Fruit fly (Drosophila melanogaster) whole organism, wandering third instar larva: Measurements from ENCODE around the gene Msp300.

Source experiments
- Abd-B ChIP-seq: fragments of >200 bp; optimal IDR thresholded peaks from 2 replicates; lab custom pipeline; 2017; ENCODE audit warnings: missing biosample characterization, missing genetic modification characterization
- CG32264 ChIP-seq: fragments of 200-800 bp; sonication (Bioruptor generic); optimal IDR thresholded peaks from 2 replicates; lab custom pipeline; 2016; ENCODE audit warnings: missing biosample characterization, missing genetic modification characterization
- CG9705 ChIP-seq: fragments of 200-800 bp; sonication (Bioruptor generic); optimal IDR thresholded peaks from 2 replicates; lab custom pipeline; 2018; ENCODE audit warnings: missing biosample characterization, mild to moderate bottlenecking, missing genetic modification characterization
- CrebA ChIP-seq: fragments of 200-800 bp; sonication (Bioruptor generic); optimal IDR thresholded peaks from 2 replicates; lab custom pipeline; 2016; ENCODE audit warnings: missing biosample characterization, mild to moderate bottlenecking, missing genetic modification characterization, borderline replicate concordance
- Dfd ChIP-seq: fragments of >200 bp; optimal IDR thresholded peaks from 2 replicates; lab custom pipeline; 2017; ENCODE audit warnings: missing biosample characterization, missing genetic modification characterization
- Dif ChIP-seq: fragments of 200-275, 200-300 bp; sonication (Bioruptor generic); optimal IDR thresholded peaks from 2 replicates; lab custom pipeline; 2018; ENCODE audit warnings: missing biosample characterization, missing genetic modification characterization; ENCODE audit not compliant: partially characterized antibody
- GATAd ChIP-seq: sonication (Bioruptor generic); optimal IDR thresholded peaks from 2 replicates; lab custom pipeline; 2016; ENCODE audit warnings: missing biosample characterization, missing genetic modification characterization
- Hnf4 ChIP-seq: fragments of 200-800 bp; sonication (Bioruptor generic); optimal IDR thresholded peaks from 2 replicates; lab custom pipeline; 2016; ENCODE audit warnings: missing biosample characterization, mild to moderate bottlenecking, missing genetic modification characterization
- Hr83 ChIP-seq: fragments of 200-300 bp; sonication (Bioruptor generic); optimal IDR thresholded peaks from 2 replicates; lab custom pipeline; 2016; ENCODE audit warnings: missing biosample characterization, mild to moderate bottlenecking, missing genetic modification characterization, moderate library complexity; ENCODE audit not compliant: poor library complexity, severe bottlenecking
- Jra ChIP-seq: sonication (Bioruptor generic); optimal IDR thresholded peaks from 2 replicates; lab custom pipeline; 2016; ENCODE audit warnings: missing biosample characterization, missing genetic modification characterization
- Mio ChIP-seq: sonication (Bioruptor generic); optimal IDR thresholded peaks from 2 replicates; lab custom pipeline; 2016; ENCODE audit warnings: missing biosample characterization, missing genetic modification characterization
- Myc ChIP-seq: fragments of >200 bp; optimal IDR thresholded peaks from 2 replicates; lab custom pipeline; 2017
- N ChIP-seq: fragments of >200 bp; optimal IDR thresholded peaks from 2 replicates; lab custom pipeline; 2018; ENCODE audit warnings: missing biosample characterization, missing external identifiers, missing genetic modification characterization
- OdsH ChIP-seq: fragments of 200-800 bp; sonication (Bioruptor generic); optimal IDR thresholded peaks from 2 replicates; lab custom pipeline; 2016; ENCODE audit warnings: missing biosample characterization, mild to moderate bottlenecking, missing genetic modification characterization
- Rel ChIP-seq, 2 experiments: fragments of 200-800 bp; sonication (Bioruptor generic) in 1 of 2; optimal IDR thresholded peaks; 2 replicates in 1 of 2; 3 replicates in 1 of 2; lab custom pipeline; 2016 to 2019; ENCODE audit warnings: mild to moderate bottlenecking in 2 of 2, missing biosample characterization in 2 of 2, missing genetic modification characterization in 2 of 2, moderate library complexity in 1 of 2
- Sp1 ChIP-seq: fragments of 200-800 bp; sonication (Bioruptor generic); optimal IDR thresholded peaks from 3 replicates; lab custom pipeline; 2019; ENCODE audit warnings: missing biosample characterization, mild to moderate bottlenecking, missing genetic modification characterization, moderate library complexity
- Vsx2 ChIP-seq: fragments of 200-300, 225-300 bp; sonication (Bioruptor generic); optimal IDR thresholded peaks from 2 replicates; lab custom pipeline; 2018; ENCODE audit warnings: missing biosample characterization, missing genetic modification characterization; ENCODE audit not compliant: partially characterized antibody
- br ChIP-seq: fragments of 200-800 bp; sonication (Bioruptor generic); optimal IDR thresholded peaks from 2 replicates; lab custom pipeline; 2016; ENCODE audit warnings: missing biosample characterization, missing genetic modification characterization
- brk ChIP-seq: fragments of 200-800 bp; sonication (Bioruptor generic); optimal IDR thresholded peaks from 2 replicates; lab custom pipeline; 2016; ENCODE audit warnings: missing biosample characterization, mild to moderate bottlenecking, missing genetic modification characterization
- dl ChIP-seq, 2 experiments: fragments of 175-275, 200-275 bp in 1 of 2; fragments of 200-275 bp in 1 of 2; sonication (Bioruptor generic); optimal IDR thresholded peaks; lab custom pipeline; 2018; ENCODE audit warnings: mild to moderate bottlenecking in 2 of 2, missing biosample characterization in 2 of 2, missing genetic modification characterization in 2 of 2, moderate library complexity in 2 of 2; ENCODE audit not compliant: partially characterized antibody in 2 of 2, insufficient read depth in 1 of 2
- dmrt93B ChIP-seq: fragments of 200-800 bp; sonication (Bioruptor generic); optimal IDR thresholded peaks from 2 replicates; lab custom pipeline; 2018; ENCODE audit warnings: missing biosample characterization, mild to moderate bottlenecking, missing genetic modification characterization
- ey ChIP-seq: fragments of 200-800 bp; sonication (Bioruptor generic); optimal IDR thresholded peaks from 2 replicates; lab custom pipeline; 2016; ENCODE audit warnings: missing biosample characterization, missing genetic modification characterization
- foxo ChIP-seq, 2 experiments: fragments of 200-800 bp; sonication (Bioruptor generic); optimal IDR thresholded peaks; 2 replicates in 1 of 2; 3 replicates in 1 of 2; lab custom pipeline; 2016 to 2017; ENCODE audit warnings: missing biosample characterization in 2 of 2, missing genetic modification characterization in 2 of 2
- fru ChIP-seq: fragments of 200-800 bp; sonication (Bioruptor generic); optimal IDR thresholded peaks from 3 replicates; lab custom pipeline; 2016; ENCODE audit warnings: missing biosample characterization, mild to moderate bottlenecking, missing genetic modification characterization
- h ChIP-seq: fragments of 200-800 bp; sonication (Bioruptor generic); optimal IDR thresholded peaks from 3 replicates; lab custom pipeline; 2016; ENCODE audit warnings: missing biosample characterization, mild to moderate bottlenecking, missing genetic modification characterization
- jim ChIP-seq: fragments of 175-275, 200-325 bp; sonication (Bioruptor generic); optimal IDR thresholded peaks from 2 replicates; lab custom pipeline; 2016; ENCODE audit warnings: missing biosample characterization, mild to moderate bottlenecking, missing genetic modification characterization
- pan ChIP-seq: fragments of >200 bp; optimal IDR thresholded peaks from 2 replicates; lab custom pipeline; 2017
- psq ChIP-seq: fragments of 200-800 bp; sonication (Bioruptor generic); optimal IDR thresholded peaks from 3 replicates; lab custom pipeline; 2017; ENCODE audit warnings: missing biosample characterization, mild to moderate bottlenecking, missing genetic modification characterization, moderate library complexity
- rgr ChIP-seq: fragments of 200-800 bp; sonication (Bioruptor generic); optimal IDR thresholded peaks from 3 replicates; lab custom pipeline; 2016; ENCODE audit warnings: missing biosample characterization, mild to moderate bottlenecking, missing genetic modification characterization
- sage ChIP-seq: fragments of 200-800 bp; sonication (Bioruptor generic); optimal IDR thresholded peaks from 2 replicates; lab custom pipeline; 2016; ENCODE audit warnings: missing biosample characterization, mild to moderate bottlenecking, missing genetic modification characterization
- tai ChIP-seq: sonication (Bioruptor generic); optimal IDR thresholded peaks from 2 replicates; lab custom pipeline; 2016; ENCODE audit warnings: missing biosample characterization, missing genetic modification characterization
- usp ChIP-seq: fragments of >200 bp; optimal IDR thresholded peaks from 2 replicates; lab custom pipeline; 2017; ENCODE audit warnings: missing biosample characterization, missing genetic modification characterization
- woc ChIP-seq: sonication (Bioruptor generic); optimal IDR thresholded peaks from 2 replicates; lab custom pipeline; 2016; ENCODE audit warnings: missing biosample characterization, mild to moderate bottlenecking, missing genetic modification characterization

The Msp300 gene

dm6 chr2L:5232175-5232574 lies 131.5 kb downstream of the Msp300 start:
- TF ChIP-seq Sp1 (GFP tag; lab: Kevin White, UChicago) (no peak), psq (GFP tag; lab: Kevin White, UChicago) (no peak), rgr (GFP tag; lab: Kevin White, UChicago) (no peak), foxo (GFP tag; optimal IDR thresholded peaks at IDR 0.05; lab: Kevin White, UChicago) (no peak), brk (GFP tag; lab: Kevin White, UChicago) (no peak), Rel (GFP tag; optimal IDR thresholded peaks at IDR 0.05; lab: Kevin White, UChicago) (no peak), Rel (tag; optimal IDR thresholded peaks at IDR 0.05; lab: Kevin White, UChicago) (no peak), OdsH (GFP tag; lab: Kevin White, UChicago) (no peak), usp (GFP tag; lab: Kevin White, UChicago) (no peak), dmrt93B (no peak), Mio (no peak), Myc (lab: Kevin White, UChicago) (no peak), sage (no peak), Abd-B (GFP tag; lab: Kevin White, UChicago) (no peak), Jra (no peak), GATAd (no peak), woc (no peak), CG32264 (GFP tag; lab: Kevin White, UChicago) (no peak), h (no peak), CrebA (no peak), fru (GFP tag; lab: Kevin White, UChicago) (no peak)

DNA sequence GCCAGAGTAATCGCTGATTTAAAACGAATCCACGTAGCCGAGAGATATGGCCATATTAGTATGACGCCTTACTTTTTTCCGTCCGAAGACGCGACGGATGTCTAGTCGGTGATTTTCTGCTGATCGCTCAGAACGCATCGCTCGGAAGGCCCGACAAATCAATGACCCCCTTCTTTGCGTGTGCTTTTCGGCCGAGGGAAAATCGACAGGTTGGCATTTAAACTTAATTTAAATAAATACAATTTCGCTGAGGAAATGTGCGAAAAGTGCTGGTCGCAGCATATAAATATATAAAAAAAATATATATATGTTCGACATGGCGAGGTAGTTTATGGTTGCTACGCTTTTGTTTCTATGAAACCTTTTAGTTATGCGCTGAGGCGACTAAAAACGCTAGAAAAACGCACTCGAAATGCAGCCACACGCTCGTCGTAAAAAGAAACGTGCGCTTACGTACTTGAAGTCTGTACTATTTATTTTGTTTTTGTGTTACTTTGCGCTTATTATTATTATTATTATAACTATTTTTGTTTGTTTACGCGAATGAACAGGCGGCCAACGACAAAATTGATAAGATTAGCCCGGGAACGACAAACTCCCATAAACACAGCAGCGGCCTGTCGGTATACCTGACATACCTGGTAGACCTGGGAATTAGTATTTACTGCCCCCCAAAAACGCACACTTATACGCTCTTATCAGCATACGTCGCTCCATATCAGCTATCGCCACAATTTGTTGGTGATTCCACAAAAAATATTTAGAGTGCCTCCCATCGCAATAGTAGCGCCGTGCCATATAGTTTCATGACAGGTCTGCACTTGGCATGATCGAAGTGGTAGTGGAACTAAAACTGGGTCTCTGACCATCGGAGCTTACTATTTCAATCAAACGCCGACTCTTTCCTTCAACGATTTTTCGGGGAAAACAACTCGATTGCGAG lies 132.6 kb downstream of the Msp300 start:
- TF ChIP-seq Rel (GFP tag; optimal IDR thresholded peaks at IDR 0.05; lab: Kevin White, UChicago) (no peak), Rel (tag; optimal IDR thresholded peaks at IDR 0.05; lab: Kevin White, UChicago) (peak; percentile 92), CG9705 (GFP tag; lab: Kevin White, UChicago) (no peak), CrebA (peak; percentile 48)

dm6 chr2L:5234714-5235298 lies 134.1 kb downstream of the Msp300 start:
- TF ChIP-seq usp (GFP tag; lab: Kevin White, UChicago), result no peak
- no peak for TF ChIP-seq CrebA
- no peak for TF ChIP-seq Vsx2 (GFP tag; lab: Kevin White, UChicago)
- no peak for TF ChIP-seq psq (GFP tag; lab: Kevin White, UChicago)
- no peak for TF ChIP-seq Mio
- no peak for TF ChIP-seq CG32264 (GFP tag; lab: Kevin White, UChicago)
- no peak for TF ChIP-seq dmrt93B

DNA sequence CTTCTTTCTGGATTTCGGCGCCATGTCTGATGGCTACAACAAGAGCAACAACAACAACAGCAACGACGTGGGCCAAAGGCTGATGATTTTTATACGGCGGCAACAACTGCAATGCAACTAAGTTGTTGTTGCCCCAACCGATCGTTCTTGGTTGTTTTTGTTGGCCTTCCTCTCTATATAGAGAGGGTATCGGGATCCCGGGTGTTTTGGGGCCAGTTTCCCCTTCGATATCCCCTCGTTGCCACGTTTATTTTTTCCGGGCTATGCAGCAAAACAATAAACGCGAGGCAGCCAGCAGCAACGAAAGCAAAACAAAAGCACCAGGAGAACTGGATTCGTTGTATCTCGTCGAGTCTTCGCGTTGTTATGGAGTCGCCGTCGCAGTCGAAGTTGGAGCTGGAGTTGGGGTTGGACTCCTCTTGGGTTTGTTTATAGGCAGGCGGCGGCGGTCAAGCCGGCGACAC lies 135.7 kb downstream of the Msp300 start:
- TF ChIP-seq CrebA (peak; percentile 17), jim (no peak), Sp1 (GFP tag; lab: Kevin White, UChicago) (no peak), Dfd (GFP tag; lab: Kevin White, UChicago) (no peak), rgr (GFP tag; lab: Kevin White, UChicago) (no peak), fru (GFP tag; lab: Kevin White, UChicago) (no peak), sage (no peak), ey (GFP tag; lab: Kevin White, UChicago) (no peak), N (GFP tag; lab: Kevin White, UChicago) (no peak), pan (no peak), br (GFP tag; lab: Kevin White, UChicago) (peak; percentile 36), psq (GFP tag; lab: Kevin White, UChicago) (peak; percentile 35), Dif (GFP tag; lab: Kevin White, UChicago) (no peak)

dm6 chr2L:5237175-5237753 lies 136.6 kb downstream of the Msp300 start:
- TF ChIP-seq sage (peak; percentile 45), dl (GFP tag; optimal IDR thresholded peaks at IDR 0.05; lab: Kevin White, UChicago; ENCODE audit: insufficient read depth in 1 of 2, partially characterized antibody in 2 of 2) (peak; percentile 97 to 99), Vsx2 (GFP tag; lab: Kevin White, UChicago) (peak; percentile 95), Abd-B (GFP tag; lab: Kevin White, UChicago) (no peak), Rel (GFP tag; optimal IDR thresholded peaks at IDR 0.05; lab: Kevin White, UChicago) (peak; percentile 87), Rel (tag; optimal IDR thresholded peaks at IDR 0.05; lab: Kevin White, UChicago) (peak; percentile 22), N (GFP tag; lab: Kevin White, UChicago) (no peak), tai (peak; percentile 14), Myc (lab: Kevin White, UChicago) (peak; percentile 96), Dif (GFP tag; lab: Kevin White, UChicago) (peak; percentile 100), rgr (GFP tag; lab: Kevin White, UChicago) (peak; percentile 16), h (peak; percentile 45), OdsH (GFP tag; lab: Kevin White, UChicago) (no peak), br (GFP tag; lab: Kevin White, UChicago) (peak; percentile 24), Hnf4 (GFP tag; lab: Kevin White, UChicago) (peak; percentile 2), brk (GFP tag; lab: Kevin White, UChicago) (peak; percentile 67), fru (GFP tag; lab: Kevin White, UChicago) (no peak), woc (peak; percentile 18), CG32264 (GFP tag; lab: Kevin White, UChicago) (peak; percentile 23), CrebA (peak; percentile 70), Hr83 (peak; percentile 87), dmrt93B (no peak), foxo (GFP tag; optimal IDR thresholded peaks at IDR 0.05; lab: Kevin White, UChicago) (peak in 1 of 2 experiments; percentile 58), Sp1 (GFP tag; lab: Kevin White, UChicago) (peak; percentile 6)
